Worm (Caenorhabditis elegans) whole organism, L4 larva: ENCODE measurements around the gene sdc-3.

ENCODE experiments used
- D1046.2 ChIP-seq: fragments of 200-800 bp; sonication (Bioruptor generic); IDR thresholded peaks from 2 replicates; pipeline ENCODE4 v1.3.6; 2022; ENCODE audit warnings: missing genetic modification characterization, missing compliant biosample characterization
- F10B5.3 ChIP-seq: sonication (generic microtip); optimal IDR thresholded peaks from 2 replicates; lab custom pipeline; 2016; ENCODE audit warnings: mild to moderate bottlenecking, missing genetic modification characterization, missing compliant biosample characterization
- F26F4.8 ChIP-seq: fragments of 200-800 bp; sonication (Bioruptor generic); conservative IDR thresholded peaks from 2 replicates; pipeline ENCODE4 v1.3.6; 2022; ENCODE audit warnings: missing genetic modification characterization, missing compliant biosample characterization
- F37D6.2 ChIP-seq: sonication (generic microtip); optimal IDR thresholded peaks from 2 replicates; lab custom pipeline; 2016; ENCODE audit warnings: mild to moderate bottlenecking, missing genetic modification characterization, missing compliant biosample characterization
- R02D3.7 ChIP-seq: fragments of 150-350 bp; sonication (generic microtip); optimal IDR thresholded peaks from 3 replicates; lab custom pipeline; 2014; ENCODE audit warnings: missing biosample characterization, missing genetic modification characterization
- T26A8.4 ChIP-seq: fragments of 200-800 bp; sonication (Bioruptor generic); IDR thresholded peaks from 2 replicates; pipeline ENCODE4 v1.3.6; 2022; ENCODE audit warnings: missing genetic modification characterization, missing compliant biosample characterization
- Y5F2A.4 ChIP-seq: fragments of 200-800 bp; sonication (Bioruptor generic); optimal IDR thresholded peaks from 2 replicates; lab custom pipeline; 2018; ENCODE audit warnings: mild to moderate bottlenecking, missing genetic modification characterization, missing compliant biosample characterization
- ZK337.2 ChIP-seq: fragments of 200-800 bp; sonication (Bioruptor generic); IDR thresholded peaks from 2 replicates; pipeline ENCODE4 v1.3.6; 2022; ENCODE audit warnings: missing genetic modification reagents, missing genetic modification characterization, missing compliant biosample characterization
- ZK546.5 ChIP-seq, 2 experiments: sonication (generic microtip); optimal IDR thresholded peaks; 2 replicates each; lab custom pipeline; 2017; ENCODE audit warnings: missing biosample characterization in 2 of 2, missing genetic modification characterization in 2 of 2
- arid-1 ChIP-seq: fragments of 200-800 bp; sonication (Bioruptor generic); conservative IDR thresholded peaks from 2 replicates; pipeline ENCODE4 v1.3.6; 2022; ENCODE audit warnings: missing genetic modification reagents, missing genetic modification characterization, missing compliant biosample characterization
- ceh-20 ChIP-seq: fragments of 200-800 bp; sonication (Bioruptor generic); IDR thresholded peaks from 2 replicates; pipeline ENCODE4 v1.3.6; 2022; ENCODE audit warnings: missing genetic modification reagents, missing genetic modification characterization, missing compliant biosample characterization
- ceh-32 ChIP-seq: sonication (generic microtip); optimal IDR thresholded peaks from 2 replicates; lab custom pipeline; 2016; ENCODE audit warnings: mild to moderate bottlenecking, missing genetic modification characterization, missing compliant biosample characterization; ENCODE audit not compliant: poor library complexity
- ceh-82 ChIP-seq: sonication (generic microtip); optimal IDR thresholded peaks from 2 replicates; lab custom pipeline; 2017; ENCODE audit warnings: missing biosample characterization, missing genetic modification characterization
- cey-2 ChIP-seq: sonication (generic microtip); optimal IDR thresholded peaks from 3 replicates; lab custom pipeline; 2017; ENCODE audit warnings: missing genetic modification characterization, mild to moderate bottlenecking, missing compliant biosample characterization, antibody characterized with exemption, borderline replicate concordance; ENCODE audit not compliant: insufficient read depth
- daf-19 ChIP-seq: fragments of 200-800 bp; sonication (Bioruptor generic); conservative IDR thresholded peaks from 2 replicates; pipeline ENCODE4 v1.3.6; 2022; ENCODE audit warnings: missing genetic modification characterization, missing compliant biosample characterization
- dmd-6 ChIP-seq: fragments of 200-800 bp; sonication (Bioruptor generic); IDR thresholded peaks from 2 replicates; pipeline ENCODE4 v1.3.6; 2022; ENCODE audit warnings: missing genetic modification reagents, missing genetic modification characterization, missing compliant biosample characterization
- dpl-1 ChIP-seq: fragments of 150-350 bp; optimal IDR thresholded peaks from 2 replicates; lab custom pipeline; 2014; ENCODE audit warnings: missing biosample characterization, missing genetic modification reagents, missing genetic modification characterization
- duxl-1 ChIP-seq: sonication (generic microtip); optimal IDR thresholded peaks from 2 replicates; lab custom pipeline; 2016; ENCODE audit warnings: mild to moderate bottlenecking, missing genetic modification characterization, moderate library complexity, missing compliant biosample characterization; ENCODE audit not compliant: poor library complexity
- dve-1 ChIP-seq: sonication (generic microtip); optimal IDR thresholded peaks from 2 replicates; lab custom pipeline; 2017; ENCODE audit warnings: antibody characterized with exemption, mild to moderate bottlenecking, missing genetic modification characterization, missing compliant biosample characterization; ENCODE audit not compliant: insufficient read depth
- fos-1 ChIP-seq: fragments of 150-350 bp; optimal IDR thresholded peaks from 2 replicates; lab custom pipeline; 2014; ENCODE audit warnings: missing biosample characterization, missing genetic modification characterization
- gei-8 ChIP-seq: fragments of 200-800 bp; sonication (Bioruptor generic); optimal IDR thresholded peaks from 2 replicates; lab custom pipeline; 2018; ENCODE audit warnings: mild to moderate bottlenecking, missing genetic modification characterization, missing compliant biosample characterization
- hif-1 ChIP-seq, 2 experiments: sonication (generic microtip); optimal IDR thresholded peaks; 2 replicates each; lab custom pipeline; 2016 to 2017; ENCODE audit warnings: missing compliant biosample characterization in 2 of 2, missing genetic modification characterization in 2 of 2, missing genetic modification reagents in 2 of 2, missing genotype in 2 of 2, mild to moderate bottlenecking in 1 of 2
- hmg-1.1 ChIP-seq: fragments of 200-800 bp; sonication (Bioruptor generic); IDR thresholded peaks from 2 replicates; pipeline ENCODE4 v1.3.6; 2022; ENCODE audit warnings: missing genetic modification reagents, missing genetic modification characterization, missing compliant biosample characterization
- jun-1 ChIP-seq: fragments of 150-350 bp; optimal IDR thresholded peaks from 2 replicates; lab custom pipeline; 2014; ENCODE audit warnings: missing biosample characterization, missing genetic modification reagents, missing genetic modification characterization
- lim-7 ChIP-seq: fragments of 200-800 bp; sonication (Bioruptor generic); IDR thresholded peaks from 2 replicates; pipeline ENCODE4 v1.3.6; 2022; ENCODE audit warnings: missing genetic modification characterization, missing compliant biosample characterization
- lin-13 ChIP-seq: fragments of 150-350 bp; optimal IDR thresholded peaks from 2 replicates; lab custom pipeline; 2014; ENCODE audit warnings: missing biosample characterization, missing genetic modification reagents, missing genetic modification characterization
- lin-15B ChIP-seq: fragments of 150-350 bp; sonication (generic microtip); optimal IDR thresholded peaks from 3 replicates; lab custom pipeline; 2014; ENCODE audit warnings: missing biosample characterization, missing genetic modification characterization
- lin-38 ChIP-seq: fragments of 200-800 bp; sonication (Bioruptor generic); IDR thresholded peaks from 2 replicates; pipeline ENCODE4 v1.3.6; 2022; ENCODE audit warnings: missing genetic modification reagents, missing genetic modification characterization, missing compliant biosample characterization
- mep-1 ChIP-seq: fragments of 150-350 bp; sonication (generic microtip); optimal IDR thresholded peaks from 3 replicates; lab custom pipeline; 2014; ENCODE audit warnings: missing biosample characterization, missing genetic modification characterization
- mes-2 ChIP-seq: sonication (generic microtip); optimal IDR thresholded peaks from 2 replicates; lab custom pipeline; 2016; ENCODE audit warnings: missing genotype, mild to moderate bottlenecking, missing genetic modification characterization, missing compliant biosample characterization; ENCODE audit not compliant: poor library complexity, severe bottlenecking
- mxl-2 ChIP-seq: fragments of 200-800 bp; sonication (Bioruptor generic); conservative IDR thresholded peaks from 2 replicates; pipeline ENCODE4 v1.3.6; 2022; ENCODE audit warnings: missing genetic modification reagents, missing genetic modification characterization, missing compliant biosample characterization
- mxl-3 ChIP-seq: fragments of 200-800 bp; sonication (Bioruptor generic); optimal IDR thresholded peaks from 2 replicates; lab custom pipeline; 2018; ENCODE audit warnings: mild to moderate bottlenecking, missing genetic modification characterization, missing compliant biosample characterization
- nhr-102 ChIP-seq: sonication (generic microtip); optimal IDR thresholded peaks from 2 replicates; lab custom pipeline; 2016; ENCODE audit warnings: mild to moderate bottlenecking, missing genetic modification characterization, moderate library complexity, missing compliant biosample characterization
- nhr-11 ChIP-seq: fragments of 150-350 bp; optimal IDR thresholded peaks from 2 replicates; lab custom pipeline; 2014; ENCODE audit warnings: missing biosample characterization, missing genetic modification characterization
- nhr-111 ChIP-seq: fragments of 200-800 bp; sonication (Bioruptor generic); optimal IDR thresholded peaks from 2 replicates; lab custom pipeline; 2018; ENCODE audit warnings: mild to moderate bottlenecking, missing genetic modification characterization, missing compliant biosample characterization
- nhr-76 ChIP-seq: fragments of 150-350 bp; optimal IDR thresholded peaks from 2 replicates; lab custom pipeline; 2014; ENCODE audit warnings: missing biosample characterization, missing genetic modification characterization
- pha-4 ChIP-seq, 2 experiments: fragments of 150-350 bp in 1 of 2; fragments of 200-800 bp in 1 of 2; sonication (Bioruptor generic) in 1 of 2; IDR thresholded peaks in 1 of 2; optimal IDR thresholded peaks in 1 of 2; 2 replicates each; pipeline versions ENCODE4 v1.3.6 to Lab custom; 2014 to 2022; ENCODE audit warnings: missing genetic modification characterization in 2 of 2, missing genetic modification reagents in 2 of 2, missing biosample characterization in 1 of 2, missing compliant biosample characterization in 1 of 2
- saeg-2 ChIP-seq: fragments of 200-800 bp; sonication (Bioruptor generic); IDR thresholded peaks from 2 replicates; pipeline ENCODE4 v1.3.6; 2022; ENCODE audit warnings: missing genetic modification reagents, missing genetic modification characterization, missing compliant biosample characterization
- sdz-12 ChIP-seq: fragments of 200-800 bp; sonication (Bioruptor generic); optimal IDR thresholded peaks from 2 replicates; lab custom pipeline; 2018; ENCODE audit warnings: mild to moderate bottlenecking, missing genetic modification characterization, missing compliant biosample characterization
- skn-1 ChIP-seq: fragments of 150-350 bp; optimal IDR thresholded peaks from 2 replicates; lab custom pipeline; 2014; ENCODE audit warnings: missing biosample characterization, missing genetic modification characterization
- spr-3 ChIP-seq: fragments of 200-800 bp; sonication (Bioruptor generic); optimal IDR thresholded peaks from 2 replicates; lab custom pipeline; 2018; ENCODE audit warnings: mild to moderate bottlenecking, missing genetic modification characterization, missing compliant biosample characterization
- tag-97 ChIP-seq: fragments of 200-800 bp; sonication (Bioruptor generic); IDR thresholded peaks from 2 replicates; pipeline ENCODE4 v1.3.6; 2022; ENCODE audit warnings: missing genetic modification characterization, missing compliant biosample characterization
- unc-39 ChIP-seq: sonication (generic microtip); optimal IDR thresholded peaks from 2 replicates; lab custom pipeline; 2017; ENCODE audit warnings: missing biosample characterization, missing genetic modification characterization
- vab-7 ChIP-seq: fragments of 200-800 bp; sonication (Bioruptor generic); IDR thresholded peaks from 2 replicates; pipeline ENCODE4 v1.3.6; 2022; ENCODE audit warnings: missing genetic modification reagents, missing genetic modification characterization, missing compliant biosample characterization
- zfp-2 ChIP-seq: sonication (generic microtip); optimal IDR thresholded peaks from 2 replicates; lab custom pipeline; 2016; ENCODE audit warnings: mild to moderate bottlenecking, missing genetic modification characterization, missing compliant biosample characterization
- zip-2 ChIP-seq: fragments of 150-350 bp; optimal IDR thresholded peaks from 2 replicates; lab custom pipeline; 2014; ENCODE audit warnings: missing biosample characterization, missing genetic modification characterization
- ztf-11 ChIP-seq: fragments of 150-350 bp; optimal IDR thresholded peaks from 2 replicates; lab custom pipeline; 2014; ENCODE audit warnings: missing biosample characterization, missing genetic modification characterization
- ztf-7 ChIP-seq: fragments of 150-350 bp; optimal IDR thresholded peaks from 2 replicates; lab custom pipeline; 2014; ENCODE audit warnings: missing biosample characterization, missing genetic modification characterization

sdc-3 gene

DNA sequence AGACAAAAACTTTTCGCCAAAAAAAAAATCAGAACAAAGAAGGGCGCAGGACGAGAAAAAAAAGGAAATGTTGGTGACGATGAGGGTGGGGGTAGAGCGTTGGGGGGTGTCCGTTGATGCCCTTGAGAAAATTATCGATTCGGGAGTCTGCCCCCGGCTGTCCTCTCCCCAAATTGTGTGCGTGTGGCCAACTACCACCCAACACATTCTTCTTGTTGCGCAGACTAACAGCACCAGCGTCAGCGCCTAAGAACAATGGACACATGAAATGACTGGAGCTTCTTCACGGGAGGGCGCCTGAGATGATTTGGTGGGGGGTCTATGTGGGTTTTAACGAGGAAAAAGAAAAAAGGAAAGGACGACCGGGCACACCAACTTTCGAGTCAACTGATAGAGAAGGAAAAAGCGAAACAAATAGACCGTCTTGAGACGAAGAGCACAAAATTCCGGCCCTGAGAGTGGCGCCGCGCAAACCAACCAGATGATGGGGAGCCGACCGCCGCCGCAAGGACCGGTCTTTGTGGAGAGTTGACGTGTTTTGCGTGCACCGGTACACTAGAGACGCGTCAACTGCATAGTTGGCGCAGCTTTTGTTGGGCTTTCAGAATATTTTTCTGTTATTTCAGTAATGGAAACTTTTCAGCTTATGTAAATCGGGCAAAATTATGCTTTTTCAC is 17.2 kb upstream of the sdc-3 start, which contains the start of gene C25D7.9 (continued):
- no peak for TF ChIP-seq cey-2 (tag; lab: Kevin White, UChicago)
- TF ChIP-seq R02D3.7 (tag; lab: Kevin White, UChicago), result no peak
- no peak for TF ChIP-seq ZK337.2 (GFP tag; lab: Robert Waterston, UW)
- TF ChIP-seq T26A8.4 (GFP tag; lab: Robert Waterston, UW), result no peak; the same call in 1 of the 2 replicates
- peak in 1 of 2 experiments; percentile 21 for TF ChIP-seq hif-1 (tag; optimal IDR thresholded peaks at IDR 0.05; lab: Kevin White, UChicago)
- no peak for TF ChIP-seq duxl-1 (tag; lab: Kevin White, UChicago)
- no peak for TF ChIP-seq jun-1 (tag; lab: Kevin White, UChicago)
- TF ChIP-seq D1046.2 (GFP tag; lab: Robert Waterston, UW), result no peak
- no peak for TF ChIP-seq ZK546.5 (tag; optimal IDR thresholded peaks at IDR 0.05; lab: Kevin White, UChicago)
- no peak for TF ChIP-seq ztf-7 (tag; lab: Kevin White, UChicago)
- no peak for TF ChIP-seq saeg-2 (GFP tag; lab: Robert Waterston, UW)
- TF ChIP-seq ceh-32 (tag; lab: Kevin White, UChicago), result no peak
- no peak for TF ChIP-seq skn-1 (tag; lab: Kevin White, UChicago)
- TF ChIP-seq tag-97, result no peak
- no peak for TF ChIP-seq pha-4 (GFP tag; IDR thresholded peaks at IDR 0.05; lab: Robert Waterston, UW)
- TF ChIP-seq pha-4 (tag; optimal IDR thresholded peaks at IDR 0.05; lab: Kevin White, UChicago), result no peak
- TF ChIP-seq arid-1 (GFP tag; lab: Robert Waterston, UW), result no peak
- TF ChIP-seq dmd-6, result peak; percentile 7; the same call in 1 of the 2 replicates
- peak; percentile 53 for TF ChIP-seq mes-2 (tag; lab: Kevin White, UChicago)
- TF ChIP-seq spr-3 (GFP tag; lab: Kevin White, UChicago), result peak; percentile 38
- TF ChIP-seq gei-8 (GFP tag; lab: Kevin White, UChicago), result no peak
- TF ChIP-seq vab-7 (GFP tag; lab: Robert Waterston, UW), result no peak
- no peak for TF ChIP-seq sdz-12 (GFP tag; lab: Kevin White, UChicago)
- peak; percentile 40; the same call in 1 of the 2 replicates for TF ChIP-seq hmg-1.1 (GFP tag; lab: Robert Waterston, UW)
- no peak for TF ChIP-seq daf-19 (GFP tag; lab: Robert Waterston, UW)
- no peak for TF ChIP-seq ceh-82 (tag; lab: Kevin White, UChicago)
- no peak for TF ChIP-seq ztf-11 (tag; lab: Kevin White, UChicago)
- TF ChIP-seq nhr-102 (tag; lab: Kevin White, UChicago), result no peak
- TF ChIP-seq nhr-111 (GFP tag; lab: Kevin White, UChicago), result no peak
- TF ChIP-seq ceh-20 (GFP tag; lab: Robert Waterston, UW), result no peak
- TF ChIP-seq lin-15B, result no peak
- TF ChIP-seq zip-2, result no peak
- TF ChIP-seq mxl-3 (GFP tag; lab: Kevin White, UChicago), result no peak
- no peak for TF ChIP-seq unc-39 (tag; lab: Kevin White, UChicago)
- TF ChIP-seq mep-1 (tag; lab: Kevin White, UChicago), result peak; percentile 28
- TF ChIP-seq zfp-2 (tag; lab: Kevin White, UChicago), result no peak
- TF ChIP-seq dpl-1 (GFP tag; lab: Kevin White, UChicago), result peak; percentile 31
- TF ChIP-seq dve-1 (tag; lab: Kevin White, UChicago), result peak; percentile 26
- no peak for TF ChIP-seq mxl-2 (GFP tag; lab: Robert Waterston, UW)
- TF ChIP-seq lin-38, result 0 out of 2 replicates have a peak, but pooled peaks have one; percentile 7
- no peak for TF ChIP-seq nhr-76 (tag; lab: Kevin White, UChicago)
- no peak for TF ChIP-seq nhr-11 (tag; lab: Kevin White, UChicago)
- TF ChIP-seq Y5F2A.4 (GFP tag; lab: Kevin White, UChicago), result no peak
- TF ChIP-seq F10B5.3 (tag; lab: Kevin White, UChicago), result no peak
- no peak for TF ChIP-seq lim-7 (GFP tag; lab: Robert Waterston, UW)
- no peak for TF ChIP-seq fos-1 (tag; lab: Kevin White, UChicago)
- peak; percentile 10 for TF ChIP-seq lin-13 (GFP tag; lab: Kevin White, UChicago)
- TF ChIP-seq F37D6.2 (tag; lab: Kevin White, UChicago), result no peak
- TF ChIP-seq F26F4.8 (GFP tag; lab: Robert Waterston, UW), result no peak
